Worm (Caenorhabditis elegans) whole organism, midembryonic: Measurements from ENCODE around the gene Y75B8A.8.
A peak's percentile ranks its signal among the peaks of the same experiment; 100 is the strongest.

Experiments
- T22C8.4 ChIP-seq: fragments of 200-800 bp; sonication (Bioruptor generic); IDR thresholded peaks from 2 replicates; pipeline ENCODE4 v1.3.6; 2022; ENCODE audit warnings: missing genetic modification characterization, missing compliant biosample characterization
- cog-1 ChIP-seq: sonication (generic microtip); optimal IDR thresholded peaks from 2 replicates; lab custom pipeline; 2016; ENCODE audit warnings: missing genetic modification characterization, missing compliant biosample characterization
- flt-1 ChIP-seq: fragments of 200-800 bp; sonication (Bioruptor generic); IDR thresholded peaks from 2 replicates; pipeline ENCODE4 v1.3.6; 2022; ENCODE audit warnings: missing genetic modification characterization, missing compliant biosample characterization
- klf-2 ChIP-seq: fragments of 200-800 bp; sonication (Bioruptor generic); conservative IDR thresholded peaks from 2 replicates; pipeline ENCODE4 v1.3.6; 2022; ENCODE audit warnings: missing genetic modification reagents, missing genetic modification characterization, missing compliant biosample characterization
- med-1 ChIP-seq: sonication (generic microtip); optimal IDR thresholded peaks from 2 replicates; lab custom pipeline; 2017; ENCODE audit warnings: missing genetic modification characterization, mild to moderate bottlenecking, missing compliant biosample characterization, antibody characterized with exemption, missing genetic modification reagents; ENCODE audit not compliant: insufficient read depth
- ref-1 ChIP-seq: fragments of 200-800 bp; sonication (Bioruptor generic); conservative IDR thresholded peaks from 2 replicates; pipeline ENCODE4 v1.3.6; 2022; ENCODE audit warnings: missing genetic modification reagents, missing genetic modification characterization, missing compliant biosample characterization
- tab-1 ChIP-seq: fragments of 200-800 bp; sonication (Bioruptor generic); IDR thresholded peaks from 2 replicates; pipeline ENCODE4 v1.3.6; 2022; ENCODE audit warnings: missing genetic modification characterization, missing compliant biosample characterization
- ztf-23 ChIP-seq: fragments of 200-800 bp; sonication (Bioruptor generic); IDR thresholded peaks from 2 replicates; pipeline ENCODE4 v1.3.6; 2022; ENCODE audit warnings: missing genetic modification reagents, missing genetic modification characterization, missing compliant biosample characterization
- ztf-29 ChIP-seq: fragments of 200-800 bp; sonication (Bioruptor generic); IDR thresholded peaks from 2 replicates; pipeline ENCODE4 v1.3.6; 2022; ENCODE audit warnings: missing genetic modification reagents, missing genetic modification characterization, missing compliant biosample characterization

The Y75B8A.8 gene

DNA sequence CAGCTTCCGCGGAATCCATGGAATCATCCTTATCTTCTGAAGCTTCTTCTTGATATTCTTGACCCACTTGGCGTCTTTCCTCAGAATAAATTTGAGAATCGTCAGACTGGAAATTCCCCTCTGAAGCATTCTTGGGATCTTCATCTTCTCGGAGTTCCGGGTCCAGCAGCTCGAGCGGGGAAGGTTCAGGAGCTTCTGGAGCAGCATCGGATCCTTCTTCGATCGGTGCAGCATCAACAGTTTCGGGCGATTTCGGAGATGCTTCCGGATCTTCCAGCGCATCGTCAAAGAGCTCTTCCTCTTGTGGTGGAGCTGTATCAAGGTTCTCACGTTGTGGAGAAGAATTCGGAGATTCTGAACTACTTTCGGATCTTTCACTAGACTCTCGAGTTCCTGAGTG lies 47.0 kb downstream of the Y75B8A.8 start:
- TF ChIP-seq ref-1 (GFP tag; lab: Robert Waterston, UW), result no peak
- no peak for TF ChIP-seq ztf-29 (GFP tag; lab: Robert Waterston, UW)
- TF ChIP-seq tab-1, result no peak
- TF ChIP-seq cog-1 (tag; lab: Kevin White, UChicago), result no peak
- no peak for TF ChIP-seq T22C8.4 (GFP tag; lab: Robert Waterston, UW)
- TF ChIP-seq flt-1, result no peak
- TF ChIP-seq med-1, result no peak
- no peak for TF ChIP-seq ztf-23 (GFP tag; lab: Robert Waterston, UW)
- no peak for TF ChIP-seq klf-2 (GFP tag; lab: Robert Waterston, UW)

DNA sequence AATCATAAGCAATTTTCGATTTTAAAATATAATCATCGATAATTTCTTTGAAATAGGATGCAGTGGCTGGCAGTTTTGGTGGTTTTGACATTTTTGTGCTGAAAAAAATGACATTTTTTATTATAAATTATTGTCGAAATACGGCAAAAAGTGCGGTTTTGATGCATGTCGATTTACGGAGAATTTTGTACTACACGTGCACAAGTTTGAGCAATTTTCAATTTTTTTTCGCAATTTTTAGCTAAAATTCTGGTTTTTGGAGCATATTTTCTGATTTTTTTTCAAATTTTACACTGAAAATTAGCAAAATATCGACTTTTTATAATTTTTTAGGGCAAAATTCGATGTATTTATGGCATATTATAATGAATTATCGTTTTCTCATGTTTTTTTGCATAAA lies 55.0 kb downstream of the Y75B8A.8 start, which contains the start of gene Y75B8A.13:
Gene Y75B8A.13, minus strand, starts transcription at position 101 of the 400 bp plus-strand sequence.
- TF ChIP-seq ref-1 (GFP tag; lab: Robert Waterston, UW), result no peak
- TF ChIP-seq T22C8.4 (GFP tag; lab: Robert Waterston, UW), result no peak
- TF ChIP-seq ztf-29 (GFP tag; lab: Robert Waterston, UW), result no peak
- no peak for TF ChIP-seq ztf-23 (GFP tag; lab: Robert Waterston, UW)
- no peak for TF ChIP-seq tab-1
- no peak for TF ChIP-seq med-1
- TF ChIP-seq flt-1, result no peak
- TF ChIP-seq klf-2 (GFP tag; lab: Robert Waterston, UW), result no peak
- TF ChIP-seq cog-1 (tag; lab: Kevin White, UChicago), result no peak

DNA sequence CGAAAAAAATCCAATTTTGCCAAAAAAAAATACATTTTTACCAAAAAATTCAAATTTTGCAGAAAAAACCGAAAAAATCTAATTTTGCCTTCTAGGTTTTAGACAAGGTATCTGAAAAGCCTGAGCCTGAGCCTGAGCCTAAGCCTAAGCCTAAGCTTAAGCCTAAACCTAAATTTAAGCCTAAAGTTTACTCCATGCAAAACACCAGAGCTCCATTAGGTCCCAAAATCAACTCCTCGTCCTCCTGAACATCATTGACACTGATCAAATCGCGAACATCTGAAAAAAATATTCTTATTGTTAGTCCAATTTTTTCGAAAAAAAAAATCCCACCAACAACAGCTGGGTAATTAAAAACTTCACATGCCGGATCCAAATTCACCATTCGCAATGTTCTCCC lies 57.5 kb downstream of the Y75B8A.8 start:
- TF ChIP-seq med-1 (no peak), ztf-29 (GFP tag; lab: Robert Waterston, UW) (peak; percentile 66; the same call in 1 of the 2 replicates), flt-1 (no peak)

DNA sequence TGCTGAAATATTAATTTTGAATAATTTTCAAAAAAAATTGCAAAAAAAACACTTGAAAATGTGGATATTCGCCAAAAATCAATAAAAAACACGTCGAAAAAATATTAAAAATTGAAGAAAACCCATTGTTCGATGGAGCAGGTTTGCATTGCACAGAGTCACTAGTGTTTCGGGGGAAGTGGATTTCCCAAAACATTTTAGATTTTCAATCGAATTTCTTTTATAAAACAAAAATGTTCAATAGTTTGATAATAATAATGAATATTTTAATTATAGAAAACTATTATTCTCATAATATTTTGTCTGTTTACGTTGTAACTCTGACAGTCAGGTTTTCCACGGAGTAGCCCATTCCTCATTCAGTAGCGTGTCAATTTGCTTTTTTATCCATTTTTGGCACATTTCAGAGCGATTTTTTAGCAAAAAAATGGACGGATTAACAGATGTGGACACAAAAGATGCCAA lies 58.1 kb downstream of the Y75B8A.8 start, which contains the start of the genes gex-4 and gphr-1:
Gene gex-4, minus strand, starts transcription at position 2 of the 465 bp plus-strand sequence.
Gene gphr-1, plus strand, starts transcription at position 415 of the 465 bp plus-strand sequence.
- TF ChIP-seq ztf-23 (GFP tag; lab: Robert Waterston, UW) (0 out of 2 replicates have a peak, but pooled peaks have one; percentile 41), cog-1 (tag; lab: Kevin White, UChicago) (peak; percentile 26), flt-1 (no peak), med-1 (no peak), klf-2 (GFP tag; lab: Robert Waterston, UW) (no peak), ztf-29 (GFP tag; lab: Robert Waterston, UW) (no peak), ref-1 (GFP tag; lab: Robert Waterston, UW) (no peak), tab-1 (no peak), T22C8.4 (GFP tag; lab: Robert Waterston, UW) (peak; percentile 67)

DNA sequence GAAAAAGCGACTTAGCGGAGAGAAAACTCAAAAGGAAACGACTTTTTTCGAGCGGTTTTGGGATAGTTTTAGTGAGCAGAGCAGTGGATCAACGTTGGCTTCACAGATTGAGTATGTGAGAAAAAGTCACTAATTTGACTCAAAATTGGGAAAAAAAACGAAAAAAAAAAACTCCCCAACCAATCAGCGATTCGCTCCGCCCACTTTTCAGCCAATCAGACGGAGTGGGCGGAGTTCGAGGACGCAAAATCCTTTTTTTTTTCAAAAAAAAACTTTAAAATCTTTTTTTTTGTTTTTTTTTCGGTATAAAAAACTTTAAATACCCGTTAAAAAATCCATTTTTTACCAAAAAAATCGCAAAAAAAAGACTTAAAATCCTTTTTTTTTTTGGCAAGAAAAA lies 60.3 kb downstream of the Y75B8A.8 start:
- TF ChIP-seq flt-1, result no peak
- TF ChIP-seq ztf-23 (GFP tag; lab: Robert Waterston, UW), result no peak
- no peak for TF ChIP-seq T22C8.4 (GFP tag; lab: Robert Waterston, UW)
- no peak for TF ChIP-seq med-1
- no peak for TF ChIP-seq ztf-29 (GFP tag; lab: Robert Waterston, UW)
- TF ChIP-seq ref-1 (GFP tag; lab: Robert Waterston, UW), result no peak
- no peak for TF ChIP-seq klf-2 (GFP tag; lab: Robert Waterston, UW)
- no peak for TF ChIP-seq cog-1 (tag; lab: Kevin White, UChicago)
- no peak for TF ChIP-seq tab-1
